Worm (Caenorhabditis elegans): ENCODE data around the gene rip-1.

ce11 chrIII:10271807-10272206, 13.3 kb upstream of the rip-1 start:
- TF ChIP-seq fkh-10 (GFP tag; optimal IDR thresholded peaks at IDR 0.05) (no peak), ceh-18 (tag; optimal IDR thresholded peaks at IDR 0.05) (no peak), K09A11.1 (tag; optimal IDR thresholded peaks at IDR 0.05; ENCODE audit: insufficient read depth) (no peak), ets-4 (tag; optimal IDR thresholded peaks at IDR 0.05) (no peak), dve-1 (tag; optimal IDR thresholded peaks at IDR 0.05) (no peak), nfya-1 (tag; optimal IDR thresholded peaks at IDR 0.05) (no peak), sox-4 (tag; optimal IDR thresholded peaks at IDR 0.05) (no peak), ceh-24 (tag; optimal IDR thresholded peaks at IDR 0.05) (no peak), pha-4 (tag; optimal IDR thresholded peaks at IDR 0.05) (no peak), elt-4 (tag; optimal IDR thresholded peaks at IDR 0.05) (no peak), ceh-45 (GFP tag; IDR thresholded peaks at IDR 0.05) (no peak), tbx-2 (tag; optimal IDR thresholded peaks at IDR 0.05) (no peak)
